Worm (Caenorhabditis elegans): ENCODE measurements around the gene srh-69.

Gene srh-69

ce11 chrII:12491936-12492335 is 22.6 kb downstream of the srh-69 start, which contains the start of gene srz-6:
srz-6 (plus strand) TSS chrII:12492236.
- no peak for TF ChIP-seq ceh-48 (tag; optimal IDR thresholded peaks at IDR 0.05)
- no peak for TF ChIP-seq hlh-30 (tag; optimal IDR thresholded peaks at IDR 0.05; ENCODE audit: insufficient read depth)
- TF ChIP-seq unc-55 (GFP tag; optimal IDR thresholded peaks at IDR 0.05), result no peak
- TF ChIP-seq pax-1 (tag; optimal IDR thresholded peaks at IDR 0.05), result no peak

ce11 chrII:12489903-12490302 is 24.6 kb downstream of the srh-69 start, which contains the start of gene T21B4.15:
T21B4.15 (plus strand) TSS chrII:12490203.
- TF ChIP-seq pqm-1 (tag; optimal IDR thresholded peaks at IDR 0.05), result no peak
- TF ChIP-seq hlh-13 (GFP tag; optimal IDR thresholded peaks at IDR 0.05), result no peak
- no peak for TF ChIP-seq che-1 (tag; optimal IDR thresholded peaks at IDR 0.05)
- TF ChIP-seq ztf-16 (tag; optimal IDR thresholded peaks at IDR 0.05), result no peak
- TF ChIP-seq Y22D7AL.16 (tag; optimal IDR thresholded peaks at IDR 0.05), result no peak
- no peak for TF ChIP-seq ceh-14 (tag; optimal IDR thresholded peaks at IDR 0.05)
- no peak for TF ChIP-seq fax-1 (tag; optimal IDR thresholded peaks at IDR 0.05)
- no peak for TF ChIP-seq fkh-6 (tag; optimal IDR thresholded peaks at IDR 0.05)

ce11 chrII:12488810-12489209 is 25.7 kb downstream of the srh-69 start:
- TF ChIP-seq hlh-15 (tag; optimal IDR thresholded peaks at IDR 0.05) (no peak), unc-3 (GFP tag; conservative IDR thresholded peaks at IDR 0.05) (no peak), unc-3 (tag; optimal IDR thresholded peaks at IDR 0.05) (no peak), madf-2 (tag; optimal IDR thresholded peaks at IDR 0.05) (no peak), hlh-6 (tag; optimal IDR thresholded peaks at IDR 0.05) (no peak), tbx-7 (tag; optimal IDR thresholded peaks at IDR 0.05) (no peak), ceh-48 (tag; optimal IDR thresholded peaks at IDR 0.05) (no peak), ceh-2 (tag; optimal IDR thresholded peaks at IDR 0.05) (no peak), hlh-8 (tag; optimal IDR thresholded peaks at IDR 0.05) (no peak), pha-2 (tag; optimal IDR thresholded peaks at IDR 0.05) (no peak), eyg-1 (tag; optimal IDR thresholded peaks at IDR 0.05) (no peak), tbx-2 (tag; optimal IDR thresholded peaks at IDR 0.05) (no peak), mec-3 (tag; optimal IDR thresholded peaks at IDR 0.05; ENCODE audit: borderline replicate concordance) (no peak), fkh-6 (tag; optimal IDR thresholded peaks at IDR 0.05) (no peak), dve-1 (tag; optimal IDR thresholded peaks at IDR 0.05) (no peak), nfya-1 (tag; optimal IDR thresholded peaks at IDR 0.05) (no peak)

ce11 chrII:12485060-12485459 is 29.5 kb downstream of the srh-69 start, which contains the start of gene F15A4.10:
F15A4.10 (minus strand) TSS chrII:12485160.
- no peak for TF ChIP-seq madf-2 (tag; optimal IDR thresholded peaks at IDR 0.05)
- TF ChIP-seq ttx-3 (tag; optimal IDR thresholded peaks at IDR 0.05), result no peak
- no peak for TF ChIP-seq tbx-2 (tag; optimal IDR thresholded peaks at IDR 0.05)
- TF ChIP-seq mec-3 (tag; optimal IDR thresholded peaks at IDR 0.05; ENCODE audit: borderline replicate concordance), result no peak
- no peak for TF ChIP-seq pqm-1 (tag; optimal IDR thresholded peaks at IDR 0.05)
- no peak for TF ChIP-seq zip-5 (tag; optimal IDR thresholded peaks at IDR 0.05)
- TF ChIP-seq sdc-2 (tag; optimal IDR thresholded peaks at IDR 0.05), result no peak
- TF ChIP-seq elt-4 (tag; optimal IDR thresholded peaks at IDR 0.05), result no peak
- TF ChIP-seq rnt-1 (tag; optimal IDR thresholded peaks at IDR 0.05), result no peak

ce11 chrII:12482622-12483021 is 31.9 kb downstream of the srh-69 start, which contains the start of gene fbxb-102:
fbxb-102 (plus strand) TSS chrII:12482922.
- TF ChIP-seq ceh-9 (tag; optimal IDR thresholded peaks at IDR 0.05) (no peak), T23F11.4 (GFP tag; optimal IDR thresholded peaks at IDR 0.05) (no peak), ama-1 (optimal IDR thresholded peaks at IDR 0.05) (no peak), ceh-6 (GFP tag; optimal IDR thresholded peaks at IDR 0.05) (no peak), pros-1 (tag; optimal IDR thresholded peaks at IDR 0.05) (no peak), pax-1 (tag; optimal IDR thresholded peaks at IDR 0.05) (no peak), ref-2 (tag; optimal IDR thresholded peaks at IDR 0.05) (no peak), gmeb-2 (tag; optimal IDR thresholded peaks at IDR 0.05) (no peak), ceh-45 (GFP tag; IDR thresholded peaks at IDR 0.05) (no peak), nhr-11 (tag; optimal IDR thresholded peaks at IDR 0.05) (no peak), nhr-232 (tag; optimal IDR thresholded peaks at IDR 0.05) (no peak), che-1 (tag; optimal IDR thresholded peaks at IDR 0.05) (no peak), K09A11.1 (tag; optimal IDR thresholded peaks at IDR 0.05; ENCODE audit: insufficient read depth) (no peak), ceh-30 (tag; optimal IDR thresholded peaks at IDR 0.05) (no peak), ahr-1 (tag; optimal IDR thresholded peaks at IDR 0.05) (no peak), sdc-2 (tag; optimal IDR thresholded peaks at IDR 0.05) (no peak), hlh-30 (tag; optimal IDR thresholded peaks at IDR 0.05; ENCODE audit: insufficient read depth) (no peak)
